Fruit fly (Drosophila melanogaster): ENCODE results near the gene Rab26.

Gene Rab26

dm6 chr3L:21294202-21294601, 24.4 kb upstream of the Rab26 start, which contains the start of gene Cpr78Cb:
Cpr78Cb (plus strand) TSS chr3L:21294492.
- TF ChIP-seq tj (GFP tag; optimal IDR thresholded peaks at IDR 0.05): no peak
- no peak for TF ChIP-seq CG11617 (GFP tag; optimal IDR thresholded peaks at IDR 0.05)
- no peak for TF ChIP-seq kay (GFP tag; ENCODE audit: borderline replicate concordance)
- no peak for TF ChIP-seq Mnt (GFP tag; optimal IDR thresholded peaks at IDR 0.05)
- TF ChIP-seq Clk (GFP tag; optimal IDR thresholded peaks at IDR 0.05): no peak
- no peak for TF ChIP-seq cnc (optimal IDR thresholded peaks at IDR 0.05)
- TF ChIP-seq cic (GFP tag; optimal IDR thresholded peaks at IDR 0.05): no peak
- TF ChIP-seq CG1620 (GFP tag; optimal IDR thresholded peaks at IDR 0.05): no peak
- TF ChIP-seq CG5204 (GFP tag; optimal IDR thresholded peaks at IDR 0.05): no peak
- TF ChIP-seq CG14711 (tag; optimal IDR thresholded peaks at IDR 0.05): no peak
- TF ChIP-seq CG7101 (tag; optimal IDR thresholded peaks at IDR 0.05): no peak
- no peak for TF ChIP-seq Crg-1 (GFP tag; optimal IDR thresholded peaks at IDR 0.05)
- TF ChIP-seq ovo (GFP tag; optimal IDR thresholded peaks at IDR 0.05): no peak

dm6 chr3L:21297703-21298102, 20.9 kb upstream of the Rab26 start, which contains the start of gene Edg78E:
Edg78E (minus strand) TSS chr3L:21297803.
- TF ChIP-seq cnc (optimal IDR thresholded peaks at IDR 0.05) (no peak), CG33017 (tag; optimal IDR thresholded peaks at IDR 0.05) (no peak), pad (GFP tag; optimal IDR thresholded peaks at IDR 0.05) (no peak), Mnt (GFP tag; optimal IDR thresholded peaks at IDR 0.05) (no peak), CG5204 (GFP tag; optimal IDR thresholded peaks at IDR 0.05) (no peak), CG11617 (GFP tag; optimal IDR thresholded peaks at IDR 0.05) (no peak), ovo (GFP tag; optimal IDR thresholded peaks at IDR 0.05) (no peak), CG12768 (GFP tag; optimal IDR thresholded peaks at IDR 0.05) (no peak), cic (GFP tag; optimal IDR thresholded peaks at IDR 0.05) (no peak), Hr96 (GFP tag; optimal IDR thresholded peaks at IDR 0.05) (no peak), bab1 (GFP tag; optimal IDR thresholded peaks at IDR 0.05) (no peak), Crg-1 (GFP tag; optimal IDR thresholded peaks at IDR 0.05) (no peak), tj (GFP tag; optimal IDR thresholded peaks at IDR 0.05) (no peak), CG7045 (GFP tag; optimal IDR thresholded peaks at IDR 0.05) (no peak), CG1620 (GFP tag; optimal IDR thresholded peaks at IDR 0.05) (no peak), CG14711 (tag; optimal IDR thresholded peaks at IDR 0.05) (no peak), toe (GFP tag; optimal IDR thresholded peaks at IDR 0.05) (no peak), kay (GFP tag; ENCODE audit: borderline replicate concordance) (no peak), Clk (GFP tag; optimal IDR thresholded peaks at IDR 0.05) (no peak)

- TF ChIP-seq CG11617 (GFP tag; optimal IDR thresholded peaks at IDR 0.05) (no peak), ovo (GFP tag; optimal IDR thresholded peaks at IDR 0.05) (no peak), kay (GFP tag; ENCODE audit: borderline replicate concordance) (no peak), CG7045 (GFP tag; optimal IDR thresholded peaks at IDR 0.05) (no peak), tj (GFP tag; optimal IDR thresholded peaks at IDR 0.05) (no peak), cnc (optimal IDR thresholded peaks at IDR 0.05) (no peak), bab1 (GFP tag; optimal IDR thresholded peaks at IDR 0.05) (no peak), CG14711 (tag; optimal IDR thresholded peaks at IDR 0.05) (no peak), Mnt (GFP tag; optimal IDR thresholded peaks at IDR 0.05) (no peak), CG5204 (GFP tag; optimal IDR thresholded peaks at IDR 0.05) (no peak)
These were observed 20.2 kb upstream of the Rab26 start, which contains the start of gene CG43702 for dm6 chr3L:21298375-21298774. CG43702 (plus strand) TSS chr3L:21298675.

dm6 chr3L:21299203-21299602, 19.4 kb upstream of the Rab26 start:
- no peak for TF ChIP-seq Clk (GFP tag; optimal IDR thresholded peaks at IDR 0.05)
- TF ChIP-seq CG5204 (GFP tag; optimal IDR thresholded peaks at IDR 0.05): no peak
- no peak for TF ChIP-seq CG14711 (tag; optimal IDR thresholded peaks at IDR 0.05)
- no peak for TF ChIP-seq CG1620 (GFP tag; optimal IDR thresholded peaks at IDR 0.05)
- no peak for TF ChIP-seq Mnt (GFP tag; optimal IDR thresholded peaks at IDR 0.05)
- no peak for TF ChIP-seq kay (GFP tag; ENCODE audit: borderline replicate concordance)
- TF ChIP-seq Hr96 (GFP tag; optimal IDR thresholded peaks at IDR 0.05): no peak
- no peak for TF ChIP-seq bab1 (GFP tag; optimal IDR thresholded peaks at IDR 0.05)
- TF ChIP-seq Crg-1 (GFP tag; optimal IDR thresholded peaks at IDR 0.05): no peak
- TF ChIP-seq cic (GFP tag; optimal IDR thresholded peaks at IDR 0.05): no peak
- TF ChIP-seq CG7045 (GFP tag; optimal IDR thresholded peaks at IDR 0.05): no peak
- TF ChIP-seq CG33017 (tag; optimal IDR thresholded peaks at IDR 0.05): no peak
- TF ChIP-seq cnc (optimal IDR thresholded peaks at IDR 0.05): no peak
- TF ChIP-seq toe (GFP tag; optimal IDR thresholded peaks at IDR 0.05): no peak
- no peak for TF ChIP-seq CG12768 (GFP tag; optimal IDR thresholded peaks at IDR 0.05)
- TF ChIP-seq CG7101 (tag; optimal IDR thresholded peaks at IDR 0.05): no peak

- TF ChIP-seq Crg-1 (GFP tag; optimal IDR thresholded peaks at IDR 0.05): no peak
- no peak for TF ChIP-seq cic (GFP tag; optimal IDR thresholded peaks at IDR 0.05)
- TF ChIP-seq bab1 (GFP tag; optimal IDR thresholded peaks at IDR 0.05): no peak
- TF ChIP-seq CG1620 (GFP tag; optimal IDR thresholded peaks at IDR 0.05): no peak
These were observed 18.3 kb upstream of the Rab26 start, which contains the start of gene Cpr78Cc for dm6 chr3L:21300280-21300679. Cpr78Cc (plus strand) TSS chr3L:21300580.

dm6 chr3L:21301737-21302487, 16.7 kb upstream of the Rab26 start:
- TF ChIP-seq CG7045 (GFP tag; optimal IDR thresholded peaks at IDR 0.05) (no peak), CG5204 (GFP tag; optimal IDR thresholded peaks at IDR 0.05) (no peak), CG12768 (GFP tag; optimal IDR thresholded peaks at IDR 0.05) (no peak), ovo (GFP tag; optimal IDR thresholded peaks at IDR 0.05) (no peak), pad (GFP tag; optimal IDR thresholded peaks at IDR 0.05) (no peak), Hr96 (GFP tag; optimal IDR thresholded peaks at IDR 0.05) (no peak), tj (GFP tag; optimal IDR thresholded peaks at IDR 0.05) (no peak), toe (GFP tag; optimal IDR thresholded peaks at IDR 0.05) (no peak), Mnt (GFP tag; optimal IDR thresholded peaks at IDR 0.05) (no peak)

Measured in whole organism, adult.